Fruit fly (Drosophila melanogaster) whole organism: ENCODE results near the gene alpha-Est2.

ENCODE experiments used
- CG8478 ChIP-seq: fragments of >200 bp; optimal IDR thresholded peaks from 2 replicates; lab custom pipeline; 2018; ENCODE audit warnings: inconsistent platforms
- Dll ChIP-seq: fragments of >200 bp; optimal IDR thresholded peaks from 2 replicates; lab custom pipeline; 2017
- EcR ChIP-seq, 2 experiments: fragments of >200 bp; optimal IDR thresholded peaks; 2 replicates each; lab custom pipeline; 2017; ENCODE audit warnings: missing biosample characterization in 2 of 2, missing genetic modification characterization in 2 of 2, missing genetic modification reagents in 2 of 2
- pan ChIP-seq: fragments of >200 bp; optimal IDR thresholded peaks from 2 replicates; lab custom pipeline; 2017
- psq ChIP-seq: fragments of >200 bp; optimal IDR thresholded peaks from 2 replicates; lab custom pipeline; 2017
- usp ChIP-seq: fragments of >200 bp; optimal IDR thresholded peaks from 2 replicates; lab custom pipeline; 2017; ENCODE audit warnings: missing biosample characterization, missing genetic modification characterization, mixed read lengths

- TF ChIP-seq CG8478 (lab: Kevin White, UChicago) (no peak), psq (lab: Kevin White, UChicago) (no peak), usp (GFP tag; lab: Kevin White, UChicago) (no peak), EcR (GFP tag; optimal IDR thresholded peaks at IDR 0.05; lab: Kevin White, UChicago) (no peak), Dll (lab: Kevin White, UChicago) (no peak), pan (no peak)
These were observed 17.4 kb upstream of the alpha-Est2 start for dm6 chr3R:7524160-7524559.
